Fruit fly (Drosophila melanogaster) whole organism, embryonic: ENCODE results near the gene rk.

Experiments used
- Atf3 ChIP-seq: fragments of 200-800 bp; sonication (Bioruptor generic); optimal IDR thresholded peaks from 3 replicates; lab custom pipeline; 2016; ENCODE audit warnings: missing biosample characterization, missing genetic modification characterization
- Awh ChIP-seq: fragments of 200-800 bp; sonication (Bioruptor generic); IDR thresholded peaks from 2 replicates; pipeline ENCODE4, ENCODE4 v1.3.6; 2022; ENCODE audit warnings: missing biosample characterization, missing genetic modification characterization
- B-H2 ChIP-seq: fragments of 200-800 bp; sonication (Bioruptor generic); optimal IDR thresholded peaks from 2 replicates; lab custom pipeline; 2018; ENCODE audit warnings: missing biosample characterization, mild to moderate bottlenecking, missing genetic modification characterization
- CG10462 ChIP-seq: fragments of 200-800 bp; sonication (Bioruptor generic); optimal IDR thresholded peaks from 2 replicates; lab custom pipeline; 2016; ENCODE audit warnings: missing biosample characterization, missing genetic modification characterization
- CG10543 ChIP-seq: fragments of 200-800 bp; sonication (Bioruptor generic); optimal IDR thresholded peaks from 3 replicates; lab custom pipeline; 2017; ENCODE audit warnings: missing biosample characterization, mild to moderate bottlenecking, missing genetic modification characterization, moderate library complexity
- CG11093 ChIP-seq: fragments of 200-800 bp; sonication (Bioruptor generic); IDR thresholded peaks from 3 replicates; pipeline ENCODE4 v1.3.6; 2022; ENCODE audit warnings: missing biosample characterization, missing genetic modification characterization
- CG14050 ChIP-seq: fragments of 200-800 bp; sonication (Bioruptor generic); IDR thresholded peaks from 3 replicates; pipeline ENCODE4 v1.3.6; 2022; ENCODE audit warnings: missing biosample characterization, missing genetic modification characterization
- CG14860 ChIP-seq: fragments of 200-800 bp; sonication (Bioruptor generic); IDR thresholded peaks from 3 replicates; pipeline ENCODE4 v1.3.6; 2022; ENCODE audit warnings: missing biosample characterization, missing genetic modification characterization; ENCODE audit not compliant: partially characterized antibody
- CG15479 ChIP-seq: fragments of 200-800 bp; sonication (Bioruptor generic); optimal IDR thresholded peaks from 3 replicates; lab custom pipeline; 2019; ENCODE audit warnings: missing biosample characterization, mild to moderate bottlenecking, missing genetic modification characterization, moderate library complexity
- CG18599 ChIP-seq: fragments of 200-800 bp; sonication (Bioruptor generic); optimal IDR thresholded peaks from 3 replicates; lab custom pipeline; 2017; ENCODE audit warnings: missing biosample characterization, missing genetic modification characterization, mild to moderate bottlenecking, moderate library complexity, missing genetic modification reagents
- CG31441 ChIP-seq: fragments of 200-800 bp; sonication (Bioruptor generic); IDR thresholded peaks from 2 replicates; pipeline ENCODE4 v1.3.6; 2022; ENCODE audit warnings: missing biosample characterization, missing genetic modification characterization
- CG3838 ChIP-seq: fragments of 200-800 bp; sonication (Bioruptor generic); optimal IDR thresholded peaks from 3 replicates; lab custom pipeline; 2016; ENCODE audit warnings: missing biosample characterization, missing genetic modification characterization
- CG42726 ChIP-seq: fragments of 200-800 bp; sonication (Bioruptor generic); IDR thresholded peaks from 2 replicates; pipeline ENCODE4 v1.3.6; 2022; ENCODE audit warnings: missing biosample characterization, missing genetic modification characterization; ENCODE audit not compliant: partially characterized antibody
- CG5180 ChIP-seq: fragments of 200-800 bp; sonication (Bioruptor generic); optimal IDR thresholded peaks from 3 replicates; lab custom pipeline; 2017; ENCODE audit warnings: missing biosample characterization, missing genetic modification characterization, mild to moderate bottlenecking, moderate library complexity, missing genetic modification reagents
- CG6175 ChIP-seq: fragments of 200-800 bp; sonication (Bioruptor generic); IDR thresholded peaks from 3 replicates; pipeline ENCODE4 v1.3.6; 2022; ENCODE audit warnings: missing biosample characterization, missing genetic modification characterization
- CG8765 ChIP-seq: fragments of 200-800 bp; sonication (Bioruptor generic); IDR thresholded peaks from 2 replicates; pipeline ENCODE4 v1.3.6; 2022; ENCODE audit warnings: missing biosample characterization, missing genetic modification characterization
- CG9876 ChIP-seq: fragments of 200-800 bp; sonication (Bioruptor generic); optimal IDR thresholded peaks from 2 replicates; lab custom pipeline; 2016; ENCODE audit warnings: missing biosample characterization, missing genetic modification characterization
- Dad ChIP-seq: fragments of 200-800 bp; sonication (Bioruptor generic); optimal IDR thresholded peaks from 3 replicates; lab custom pipeline; 2016; ENCODE audit warnings: missing biosample characterization, missing genetic modification characterization
- Dbx ChIP-seq: fragments of 200-800 bp; sonication (Bioruptor generic); IDR thresholded peaks from 3 replicates; pipeline ENCODE4 v1.3.6; 2022; ENCODE audit warnings: missing biosample characterization, missing genetic modification characterization
- Deaf1 ChIP-seq: fragments of 200-800 bp; optimal IDR thresholded peaks from 3 replicates; lab custom pipeline; 2019; ENCODE audit warnings: missing biosample characterization, mild to moderate bottlenecking, missing genetic modification characterization, moderate library complexity
- Fer3 ChIP-seq: fragments of 200-800 bp; sonication (Bioruptor generic); optimal IDR thresholded peaks from 2 replicates; lab custom pipeline; 2018; ENCODE audit warnings: missing biosample characterization, mild to moderate bottlenecking, missing genetic modification characterization, moderate library complexity
- GATAe ChIP-seq: fragments of 200-800 bp; sonication (Bioruptor generic); conservative IDR thresholded peaks from 2 replicates; pipeline ENCODE4 v1.3.6; 2022; ENCODE audit warnings: missing biosample characterization, missing genetic modification characterization
- Gsc ChIP-seq: fragments of 200-800 bp; sonication (Bioruptor generic); IDR thresholded peaks from 2 replicates; pipeline ENCODE4 v1.3.6; 2022; ENCODE audit warnings: missing biosample characterization, missing genetic modification characterization
- HmgZ ChIP-seq: fragments of 200-800 bp; sonication (Bioruptor generic); optimal IDR thresholded peaks from 2 replicates; lab custom pipeline; 2018; ENCODE audit warnings: missing biosample characterization, mild to moderate bottlenecking, missing genetic modification characterization
- Lhr ChIP-seq: fragments of 200-800 bp; sonication (Bioruptor generic); optimal IDR thresholded peaks from 3 replicates; lab custom pipeline; 2017; ENCODE audit warnings: mild to moderate bottlenecking, missing biosample characterization, missing genetic modification reagents, missing genetic modification characterization
- Lim3 ChIP-seq: fragments of 200-800 bp; sonication (Bioruptor generic); IDR thresholded peaks from 2 replicates; pipeline ENCODE4 v1.3.6; 2022; ENCODE audit warnings: missing biosample characterization, missing genetic modification characterization
- Nf-YC ChIP-seq: fragments of 200-800 bp; optimal IDR thresholded peaks from 3 replicates; lab custom pipeline; 2019; ENCODE audit warnings: missing biosample characterization, mild to moderate bottlenecking, missing genetic modification characterization, moderate library complexity
- Oaz ChIP-seq: fragments of 200-800 bp; sonication (Bioruptor generic); IDR thresholded peaks from 2 replicates; pipeline ENCODE4 v1.3.6; 2022; ENCODE audit warnings: missing biosample characterization, missing genetic modification characterization
- Opbp ChIP-seq: fragments of 200-800 bp; sonication (Bioruptor generic); IDR thresholded peaks from 3 replicates; pipeline ENCODE4 v1.3.6; 2022; ENCODE audit warnings: missing biosample characterization, missing genetic modification characterization; ENCODE audit not compliant: partially characterized antibody
- Six4 ChIP-seq: fragments of 200-800 bp; sonication (Bioruptor generic); optimal IDR thresholded peaks from 2 replicates; lab custom pipeline; 2016; ENCODE audit warnings: missing biosample characterization, missing genetic modification characterization
- Sry-δ ChIP-seq: fragments of 200-800 bp; sonication (Bioruptor generic); optimal IDR thresholded peaks from 2 replicates; lab custom pipeline; 2016; ENCODE audit warnings: missing biosample characterization, missing genetic modification characterization
- Usf ChIP-seq: fragments of 200-800 bp; sonication (Bioruptor generic); optimal IDR thresholded peaks from 2 replicates; lab custom pipeline; 2017; ENCODE audit warnings: missing genotype, missing biosample characterization, missing genetic modification characterization
- Xbp1 ChIP-seq: fragments of 200-800 bp; sonication (Bioruptor generic); optimal IDR thresholded peaks from 3 replicates; lab custom pipeline; 2016; ENCODE audit warnings: missing biosample characterization, mild to moderate bottlenecking, missing genetic modification characterization
- abd-A ChIP-seq: fragments of 200-800 bp; sonication (Bioruptor generic); optimal IDR thresholded peaks from 3 replicates; lab custom pipeline; 2019; ENCODE audit warnings: missing biosample characterization, mild to moderate bottlenecking, missing genetic modification characterization, moderate library complexity
- amos ChIP-seq: fragments of 200-800 bp; sonication (Bioruptor generic); IDR thresholded peaks from 2 replicates; pipeline ENCODE4 v1.3.6; 2022; ENCODE audit warnings: missing biosample characterization, missing genetic modification characterization; ENCODE audit not compliant: partially characterized antibody
- aop ChIP-seq: fragments of 200-800 bp; sonication (Bioruptor generic); IDR thresholded peaks from 2 replicates; pipeline ENCODE4 v1.3.6; 2022; ENCODE audit warnings: missing biosample characterization, missing genetic modification characterization
- cwo ChIP-seq: fragments of 200-800 bp; sonication (Bioruptor generic); optimal IDR thresholded peaks from 3 replicates; lab custom pipeline; 2017; ENCODE audit warnings: missing biosample characterization, missing genetic modification characterization, mild to moderate bottlenecking, moderate library complexity, missing genetic modification reagents
- exex ChIP-seq: fragments of 200-800 bp; sonication (Bioruptor generic); optimal IDR thresholded peaks from 4 replicates; lab custom pipeline; 2018; ENCODE audit warnings: missing biosample characterization, mild to moderate bottlenecking, missing genetic modification characterization, moderate library complexity
- her ChIP-seq: fragments of 200-800 bp; sonication (Bioruptor generic); optimal IDR thresholded peaks from 2 replicates; lab custom pipeline; 2016; ENCODE audit warnings: missing biosample characterization, missing genetic modification characterization
- mirr ChIP-seq: fragments of 200-800 bp; sonication (Bioruptor generic); optimal IDR thresholded peaks from 3 replicates; lab custom pipeline; 2018; ENCODE audit warnings: missing biosample characterization, mild to moderate bottlenecking, missing genetic modification characterization
- psq ChIP-seq: fragments of 200-800 bp; sonication (Bioruptor generic); optimal IDR thresholded peaks from 2 replicates; lab custom pipeline; 2017; ENCODE audit warnings: missing biosample characterization, missing genetic modification characterization
- pum ChIP-seq: fragments of 200-800 bp; sonication (Bioruptor generic); optimal IDR thresholded peaks from 2 replicates; lab custom pipeline; 2016; ENCODE audit warnings: missing biosample characterization, missing genetic modification characterization
- rib ChIP-seq: fragments of 200-800 bp; sonication (Bioruptor generic); IDR thresholded peaks from 2 replicates; pipeline ENCODE4 v1.3.6; 2022; ENCODE audit warnings: missing biosample characterization, missing genetic modification characterization
- sens ChIP-seq: fragments of 200-800 bp; sonication (Bioruptor generic); peaks from one replicate; lab custom pipeline; 2016; ENCODE audit warnings: missing biosample characterization, missing genetic modification characterization
- wor ChIP-seq: fragments of 200-800 bp; sonication (Bioruptor generic); IDR thresholded peaks from 2 replicates; pipeline ENCODE4 v1.3.6; 2022; ENCODE audit warnings: missing biosample characterization, missing genetic modification characterization
- zen ChIP-seq: fragments of 200-800 bp; sonication (Bioruptor generic); optimal IDR thresholded peaks from 3 replicates; lab custom pipeline; 2018; ENCODE audit warnings: missing biosample characterization, mild to moderate bottlenecking, missing genetic modification characterization, moderate library complexity
- zfh2 ChIP-seq: fragments of 200-800 bp; sonication (Bioruptor generic); optimal IDR thresholded peaks from 2 replicates; lab custom pipeline; 2016; ENCODE audit warnings: missing biosample characterization, missing genetic modification characterization

rk gene

DNA sequence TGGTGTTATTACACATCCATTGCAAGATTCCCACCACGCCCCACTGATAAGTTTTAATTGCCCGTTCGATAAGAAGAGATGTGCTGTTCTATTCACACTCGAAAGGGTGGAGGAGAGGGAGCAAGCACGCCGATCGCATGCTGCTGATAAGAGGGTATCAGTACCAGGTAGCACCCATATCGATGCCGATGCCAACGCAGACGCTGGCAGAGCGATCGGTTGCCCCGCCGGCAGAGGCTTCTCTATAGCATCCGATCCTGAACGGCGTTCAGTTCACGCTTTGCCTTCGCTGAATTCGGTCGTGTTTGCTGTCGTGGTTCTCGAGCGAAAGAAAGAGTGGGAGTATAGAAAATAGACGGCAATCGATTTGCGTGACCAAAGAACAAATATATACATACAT, 12.4 kb upstream of the rk start (continued):
- TF ChIP-seq psq (GFP tag; lab: Kevin White, UChicago) (no peak), Gsc (no peak), Lhr (GFP tag; lab: Kevin White, UChicago) (no peak), pum (GFP tag; lab: Kevin White, UChicago) (no peak), Lim3 (GFP tag; lab: Robert Waterston, UW) (no peak), rib (GFP tag; lab: Robert Waterston, UW) (peak; percentile 52; the same call in 1 of the 2 replicates), GATAe (GFP tag; lab: Robert Waterston, UW) (peak; percentile 96), aop (no peak), CG6175 (GFP tag; lab: Robert Waterston, UW) (peak; percentile 55; the same call in 1 of the 3 replicates), CG5180 (GFP tag; lab: Kevin White, UChicago) (peak; percentile 23), Fer3 (tag; lab: Kevin White, UChicago) (peak; percentile 14), CG18599 (peak; percentile 49), Dad (GFP tag; lab: Kevin White, UChicago) (no peak), CG31441 (GFP tag; lab: Robert Waterston, UW) (no peak), CG10543 (GFP tag; lab: Kevin White, UChicago) (peak; percentile 73), Atf3 (GFP tag; lab: Kevin White, UChicago) (no peak), wor (GFP tag; lab: Robert Waterston, UW) (no peak), CG10462 (GFP tag; lab: Kevin White, UChicago) (no peak), Nf-YC (tag; lab: Kevin White, UChicago) (no peak), exex (tag; lab: Kevin White, UChicago) (peak; percentile 98), sens (GFP tag; lab: Kevin White, UChicago) (peak; percentile 64), her (GFP tag; lab: Kevin White, UChicago) (peak; percentile 19), CG8765 (no peak), Awh (GFP tag; lab: Robert Waterston, UW) (no peak), amos (GFP tag; lab: Robert Waterston, UW) (peak; percentile 30; the same call in 1 of the 2 replicates), CG11093 (0 out of 3 replicates have a peak, but pooled peaks have one; percentile 20), cwo (GFP tag; lab: Kevin White, UChicago) (peak; percentile 89), CG15479 (GFP tag; lab: Kevin White, UChicago) (peak; percentile 89), Six4 (GFP tag; lab: Kevin White, UChicago) (no peak), Oaz (no peak), CG14050 (no peak), B-H2 (GFP tag; lab: Kevin White, UChicago) (peak; percentile 17), Sry-δ (GFP tag; lab: Kevin White, UChicago) (no peak), Xbp1 (no peak), abd-A (tag; lab: Kevin White, UChicago) (no peak), CG9876 (peak; percentile 15), CG3838 (GFP tag; lab: Kevin White, UChicago) (no peak), HmgZ (tag; lab: Kevin White, UChicago) (peak; percentile 28), Usf (GFP tag; lab: Kevin White, UChicago) (no peak), CG42726 (no peak), zfh2 (GFP tag; lab: Kevin White, UChicago) (no peak), mirr (GFP tag; lab: Kevin White, UChicago) (peak; percentile 86), zen (tag; lab: Kevin White, UChicago) (no peak), CG14860 (no peak), Deaf1 (tag; lab: Kevin White, UChicago) (peak; percentile 59), Dbx (GFP tag; lab: Robert Waterston, UW) (0 out of 3 replicates have a peak, but pooled peaks have one; percentile 42), Opbp (GFP tag; lab: Robert Waterston, UW) (no peak)
